Fruit fly (Drosophila melanogaster) S2 (cell line): Measurements from ENCODE around the gene GstD1.

Experiments
- CG8478 ChIP-seq: fragments of >200 bp; optimal IDR thresholded peaks from 2 replicates; lab custom pipeline; 2018
- CTCF ChIP-seq, 2 experiments: fragments of >200 bp; optimal IDR thresholded peaks; 2 replicates each; lab custom pipeline; 2018

dm6 chr3R:12373800-12374199, 4.7 kb upstream of the GstD1 start, which contains the start of gene GstD4:
- TF ChIP-seq CG8478 (lab: Kevin White, UChicago), result no peak
- no peak for TF ChIP-seq CTCF (optimal IDR thresholded peaks at IDR 0.05; lab: Kevin White, UChicago)
